Worm (Caenorhabditis elegans) whole organism, L1 larva: ENCODE data around the gene Y105C5B.17.

ENCODE experiments used
- C34B4.2 ChIP-seq: sonication (generic microtip); optimal IDR thresholded peaks from 2 replicates; lab custom pipeline; 2017; ENCODE audit warnings: mild to moderate bottlenecking, missing genetic modification characterization, missing compliant biosample characterization
- F16B12.6 ChIP-seq: fragments of 150-350 bp; optimal IDR thresholded peaks from 2 replicates; lab custom pipeline; 2014; ENCODE audit warnings: missing biosample characterization, missing genetic modification characterization
- aly-2 ChIP-seq: fragments of 150-350 bp; optimal IDR thresholded peaks from 2 replicates; lab custom pipeline; 2014; ENCODE audit warnings: missing biosample characterization, missing genetic modification characterization
- ama-1 ChIP-seq: fragments of 150-350 bp; optimal IDR thresholded peaks from 2 replicates; lab custom pipeline; 2014
- ceh-63 ChIP-seq: fragments of 200-800 bp; sonication (Bioruptor generic); optimal IDR thresholded peaks from 2 replicates; lab custom pipeline; 2018; ENCODE audit warnings: mild to moderate bottlenecking, missing genetic modification characterization, missing compliant biosample characterization
- ceh-8 ChIP-seq: fragments of 200-800 bp; sonication (Bioruptor generic); optimal IDR thresholded peaks from 2 replicates; lab custom pipeline; 2018; ENCODE audit warnings: mild to moderate bottlenecking, missing genetic modification characterization, moderate library complexity, missing compliant biosample characterization
- ceh-82 ChIP-seq, 3 experiments: fragments of 150-350 bp in 1 of 3; sonication (generic microtip) in 2 of 3; optimal IDR thresholded peaks; 2 replicates each; lab custom pipeline; 2014 to 2017; ENCODE audit warnings: missing biosample characterization in 3 of 3, missing genetic modification characterization in 3 of 3
- ceh-88 ChIP-seq: fragments of 200-800 bp; sonication (Bioruptor generic); IDR thresholded peaks from 2 replicates; pipeline ENCODE4 v1.3.6; 2022; ENCODE audit warnings: missing genetic modification characterization, missing compliant biosample characterization
- ces-1 ChIP-seq: fragments of 150-350 bp; optimal IDR thresholded peaks from 2 replicates; lab custom pipeline; 2014; ENCODE audit warnings: missing biosample characterization, missing genetic modification reagents, missing genetic modification characterization
- dpl-1 ChIP-seq, 3 experiments: fragments of 150-350 bp in 2 of 3; sonication (generic microtip) in 1 of 3; optimal IDR thresholded peaks; 2 replicates each; lab custom pipeline; 2014 to 2017; ENCODE audit warnings: missing biosample characterization in 3 of 3, missing genetic modification characterization in 3 of 3, missing genetic modification reagents in 3 of 3
- efl-1 ChIP-seq, 4 experiments: fragments of 150-350 bp; optimal IDR thresholded peaks in 3 of 4; peaks in 1 of 4; 1 replicate in 1 of 4; 2 replicates in 3 of 4; lab custom pipeline; 2014; ENCODE audit warnings: missing biosample characterization in 2 of 4, missing genetic modification characterization in 2 of 4, missing genetic modification reagents in 2 of 4
- efl-3 ChIP-seq: fragments of 200-800 bp; sonication (Bioruptor generic); optimal IDR thresholded peaks from 2 replicates; lab custom pipeline; 2018; ENCODE audit warnings: mild to moderate bottlenecking, missing genetic modification characterization, missing compliant biosample characterization
- egl-13 ChIP-seq: sonication (generic microtip); optimal IDR thresholded peaks from 2 replicates; lab custom pipeline; 2016; ENCODE audit warnings: missing genotype, missing genetic modification reagents, missing genetic modification characterization, missing compliant biosample characterization
- egl-27 ChIP-seq, 2 experiments: fragments of 150-350 bp in 1 of 2; sonication (generic microtip); optimal IDR thresholded peaks; 3 replicates each; lab custom pipeline; 2017 to 2018; ENCODE audit warnings: missing biosample characterization in 2 of 2, missing genetic modification characterization in 2 of 2, missing genetic modification reagents in 2 of 2
- elt-3 ChIP-seq, 6 experiments: fragments of 150-350 bp in 1 of 6; sonication (generic microtip); optimal IDR thresholded peaks; 2 replicates each; lab custom pipeline; 2017 to 2018; ENCODE audit warnings: missing biosample characterization in 6 of 6, missing genetic modification characterization in 6 of 6, inconsistent platforms in 1 of 6
- ets-5 ChIP-seq: fragments of 200-800 bp; sonication (Bioruptor generic); IDR thresholded peaks from 2 replicates; pipeline ENCODE4 v1.3.6; 2022; ENCODE audit warnings: missing genetic modification characterization, missing compliant biosample characterization
- fkh-8 ChIP-seq: sonication (generic microtip); optimal IDR thresholded peaks from 2 replicates; lab custom pipeline; 2016; ENCODE audit warnings: mild to moderate bottlenecking, missing genetic modification characterization, missing compliant biosample characterization
- grh-1 ChIP-seq: fragments of 200-800 bp; sonication (Bioruptor generic); IDR thresholded peaks from 2 replicates; pipeline ENCODE4 v1.3.6; 2022; ENCODE audit warnings: missing genetic modification reagents, missing genetic modification characterization, missing compliant biosample characterization
- hlh-17 ChIP-seq: fragments of 200-800 bp; sonication (Bioruptor generic); optimal IDR thresholded peaks from 2 replicates; lab custom pipeline; 2018; ENCODE audit warnings: missing genetic modification characterization, mild to moderate bottlenecking, missing compliant biosample characterization, moderate library complexity, borderline replicate concordance
- hlh-4 ChIP-seq: sonication (generic microtip); optimal IDR thresholded peaks from 2 replicates; lab custom pipeline; 2016; ENCODE audit warnings: mild to moderate bottlenecking, missing genetic modification characterization, missing compliant biosample characterization
- hpl-2 ChIP-seq: fragments of 150-350 bp; optimal IDR thresholded peaks from 2 replicates; lab custom pipeline; 2014; ENCODE audit warnings: missing biosample characterization, missing genetic modification reagents, missing genetic modification characterization
- lin-35 ChIP-seq, 2 experiments: fragments of 150-350 bp; optimal IDR thresholded peaks; 2 replicates each; lab custom pipeline; 2014; ENCODE audit warnings: missing biosample characterization in 2 of 2, missing genetic modification characterization in 2 of 2, missing genetic modification reagents in 2 of 2
- lin-39 ChIP-seq: fragments of 150-350 bp; optimal IDR thresholded peaks from 2 replicates; lab custom pipeline; 2014; ENCODE audit warnings: missing biosample characterization, missing genetic modification reagents, missing genetic modification characterization
- lir-3 ChIP-seq: sonication (generic microtip); optimal IDR thresholded peaks from 2 replicates; lab custom pipeline; 2016; ENCODE audit warnings: mild to moderate bottlenecking, missing genetic modification characterization, moderate library complexity, missing compliant biosample characterization; ENCODE audit not compliant: poor library complexity
- lsy-2 ChIP-seq, 2 experiments: fragments of 150-350 bp; optimal IDR thresholded peaks; 2 replicates each; lab custom pipeline; 2014; ENCODE audit warnings: missing biosample characterization in 2 of 2, missing genetic modification characterization in 2 of 2
- mdl-1 ChIP-seq, 2 experiments: fragments of 150-350 bp; optimal IDR thresholded peaks; 2 replicates each; lab custom pipeline; 2014 to 2017; ENCODE audit warnings: missing biosample characterization in 2 of 2, missing genetic modification characterization in 2 of 2, inconsistent platforms in 1 of 2
- mef-2 ChIP-seq: fragments of 150-350 bp; optimal IDR thresholded peaks from 2 replicates; lab custom pipeline; 2014; ENCODE audit warnings: missing biosample characterization, missing genetic modification characterization
- nhr-11 ChIP-seq: fragments of 150-350 bp; optimal IDR thresholded peaks from 2 replicates; lab custom pipeline; 2014; ENCODE audit warnings: missing biosample characterization, missing genetic modification characterization
- nhr-12 ChIP-seq: sonication (generic microtip); optimal IDR thresholded peaks from 2 replicates; lab custom pipeline; 2017; ENCODE audit warnings: missing biosample characterization, missing genetic modification characterization
- nhr-19 ChIP-seq: fragments of 200-800 bp; sonication (Bioruptor generic); conservative IDR thresholded peaks from 2 replicates; pipeline ENCODE4 v1.3.6; 2022; ENCODE audit warnings: missing genetic modification characterization, missing compliant biosample characterization
- nhr-20 ChIP-seq: sonication (generic microtip); optimal IDR thresholded peaks from 2 replicates; lab custom pipeline; 2016; ENCODE audit warnings: mild to moderate bottlenecking, missing genetic modification characterization, missing compliant biosample characterization
- nhr-28 ChIP-seq: fragments of 150-350 bp; optimal IDR thresholded peaks from 2 replicates; lab custom pipeline; 2014; ENCODE audit warnings: missing biosample characterization, missing genetic modification characterization
- nhr-76 ChIP-seq: sonication (generic microtip); optimal IDR thresholded peaks from 2 replicates; lab custom pipeline; 2017; ENCODE audit warnings: missing biosample characterization, missing genetic modification characterization
- nhr-84 ChIP-seq: sonication (generic microtip); optimal IDR thresholded peaks from 2 replicates; lab custom pipeline; 2017; ENCODE audit warnings: missing biosample characterization, missing genetic modification characterization
- nhr-85 ChIP-seq: sonication (generic microtip); peaks from one replicate; lab custom pipeline; 2016; ENCODE audit warnings: missing genetic modification characterization, inconsistent platforms, missing compliant biosample characterization
- pqm-1 ChIP-seq: sonication (generic microtip); optimal IDR thresholded peaks from 3 replicates; lab custom pipeline; 2017; ENCODE audit warnings: missing biosample characterization, missing genetic modification characterization
- rnt-1 ChIP-seq: sonication (generic microtip); optimal IDR thresholded peaks from 2 replicates; lab custom pipeline; 2016; ENCODE audit warnings: mild to moderate bottlenecking, missing genetic modification characterization, moderate library complexity, missing compliant biosample characterization
- snu-23 ChIP-seq: sonication (generic microtip); optimal IDR thresholded peaks from 2 replicates; lab custom pipeline; 2016; ENCODE audit warnings: missing genetic modification characterization, missing compliant biosample characterization
- sox-4 ChIP-seq: sonication (generic microtip); optimal IDR thresholded peaks from 2 replicates; lab custom pipeline; 2016; ENCODE audit warnings: missing genetic modification characterization, missing compliant biosample characterization
- sptf-1 ChIP-seq: fragments of 150-350 bp; optimal IDR thresholded peaks from 2 replicates; lab custom pipeline; 2014; ENCODE audit warnings: missing biosample characterization, missing genetic modification characterization
- tlp-1 ChIP-seq: fragments of 150-350 bp; optimal IDR thresholded peaks from 2 replicates; lab custom pipeline; 2014; ENCODE audit warnings: missing biosample characterization, missing genetic modification characterization
- unc-30 ChIP-seq: sonication (generic microtip); optimal IDR thresholded peaks from 2 replicates; lab custom pipeline; 2017; ENCODE audit warnings: missing biosample characterization, missing genetic modification characterization
- unc-86 ChIP-seq: sonication (generic microtip); optimal IDR thresholded peaks from 2 replicates; lab custom pipeline; 2016; ENCODE audit warnings: missing genetic modification characterization, missing compliant biosample characterization
- xbp-1 ChIP-seq: sonication (generic microtip); optimal IDR thresholded peaks from 2 replicates; lab custom pipeline; 2016; ENCODE audit warnings: missing genetic modification characterization, missing compliant biosample characterization
- zag-1 ChIP-seq: fragments of 150-350 bp; optimal IDR thresholded peaks from 2 replicates; lab custom pipeline; 2014; ENCODE audit warnings: missing biosample characterization, missing genetic modification characterization
- zip-4 ChIP-seq: fragments of 200-800 bp; sonication (Bioruptor generic); optimal IDR thresholded peaks from 2 replicates; lab custom pipeline; 2018; ENCODE audit warnings: mild to moderate bottlenecking, missing genetic modification characterization, moderate library complexity, missing compliant biosample characterization
- ztf-11 ChIP-seq, 2 experiments: sonication (generic microtip); optimal IDR thresholded peaks; 2 replicates each; lab custom pipeline; 2016 to 2017; ENCODE audit warnings: missing genetic modification characterization in 2 of 2, missing biosample characterization in 1 of 2, missing compliant biosample characterization in 1 of 2
- ztf-4 ChIP-seq: fragments of 150-350 bp; optimal IDR thresholded peaks from 2 replicates; lab custom pipeline; 2014; ENCODE audit warnings: missing biosample characterization, missing genetic modification characterization

Gene Y105C5B.17

ce11 chrIV:15930281-15930680, 32.6 kb upstream of the Y105C5B.17 start, which contains the start of gene Y105C5B.9 (continued):
- no peak for TF ChIP-seq fkh-8

- TF ChIP-seq nhr-84 (tag; lab: Kevin White, UChicago) = no peak
- no peak for TF ChIP-seq egl-13 (tag; lab: Kevin White, UChicago)
- no peak for TF ChIP-seq egl-27 (tag; optimal IDR thresholded peaks at IDR 0.05; lab: Kevin White, UChicago)
- no peak for TF ChIP-seq pqm-1 (tag; lab: Kevin White, UChicago)
- no peak for TF ChIP-seq snu-23 (GFP tag; lab: Kevin White, UChicago)
- no peak for TF ChIP-seq ceh-82 (tag; optimal IDR thresholded peaks at IDR 0.05; lab: Kevin White, UChicago)
- TF ChIP-seq elt-3 (tag; optimal IDR thresholded peaks at IDR 0.05; lab: Kevin White, UChicago) = no peak
- no peak for TF ChIP-seq lir-3
- TF ChIP-seq sptf-1 (tag; lab: Kevin White, UChicago) = no peak
- no peak for TF ChIP-seq unc-86
- TF ChIP-seq hpl-2 (GFP tag; lab: Kevin White, UChicago) = no peak
- no peak for TF ChIP-seq zag-1 (tag; lab: Kevin White, UChicago)
- TF ChIP-seq nhr-85 (tag; lab: Kevin White, UChicago) = no peak
Observed at ce11 chrIV:15930694-15931093, 32.2 kb upstream of the Y105C5B.17 start.

DNA sequence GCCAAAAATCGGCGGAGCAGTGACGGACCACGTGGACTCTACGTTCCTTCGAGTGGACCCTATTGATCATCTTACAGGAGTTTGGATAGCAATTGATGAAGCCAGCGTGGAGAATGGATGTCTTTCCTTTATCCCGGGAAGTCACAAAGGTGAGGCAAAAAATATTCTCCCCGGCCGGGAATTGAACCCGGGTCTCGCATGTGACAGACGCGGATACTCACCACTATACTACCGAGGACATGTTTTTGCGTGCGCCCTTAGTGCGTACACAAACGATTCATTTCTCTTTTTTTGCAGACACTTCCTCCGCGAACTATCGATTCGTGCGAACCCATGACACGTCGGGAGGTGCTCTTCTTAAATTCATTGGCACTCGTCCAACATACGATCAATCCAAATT, 31.7 kb upstream of the Y105C5B.17 start:
- TF ChIP-seq nhr-84 (tag; lab: Kevin White, UChicago) = no peak
- TF ChIP-seq dpl-1 (GFP tag; optimal IDR thresholded peaks at IDR 0.05; lab: Kevin White, UChicago) = no peak
- TF ChIP-seq xbp-1 = no peak
- TF ChIP-seq ztf-4 (tag; lab: Kevin White, UChicago) = no peak
- TF ChIP-seq ama-1 (lab: Kevin White, UChicago) = no peak
- no peak for TF ChIP-seq nhr-76 (tag; lab: Kevin White, UChicago)
- TF ChIP-seq lsy-2 (tag; optimal IDR thresholded peaks at IDR 0.05; lab: Kevin White, UChicago) = peak in 1 of 2 experiments; percentile 36
- TF ChIP-seq lir-3 = no peak
- TF ChIP-seq unc-30 (tag; lab: Kevin White, UChicago) = no peak
- TF ChIP-seq hlh-17 = no peak
- TF ChIP-seq ets-5 (GFP tag; lab: Robert Waterston, UW) = no peak
- no peak for TF ChIP-seq lin-39
- TF ChIP-seq hpl-2 (GFP tag; lab: Kevin White, UChicago) = no peak
- TF ChIP-seq efl-3 (GFP tag; lab: Kevin White, UChicago) = no peak
- no peak for TF ChIP-seq ceh-63 (GFP tag; lab: Kevin White, UChicago)
- TF ChIP-seq aly-2 (tag; lab: Kevin White, UChicago) = no peak
- peak; percentile 5 for TF ChIP-seq nhr-20 (tag; lab: Kevin White, UChicago)
- no peak for TF ChIP-seq F16B12.6 (tag; lab: Kevin White, UChicago)
- no peak for TF ChIP-seq sox-4 (tag; lab: Kevin White, UChicago)
- TF ChIP-seq lin-35 (GFP tag; optimal IDR thresholded peaks at IDR 0.05; lab: Kevin White, UChicago) = peak; percentile 25 to 55
- peak in 2 of 3 experiments; percentile 22 to 46 for TF ChIP-seq ceh-82 (tag; optimal IDR thresholded peaks at IDR 0.05; lab: Kevin White, UChicago)
- no peak for TF ChIP-seq mef-2 (tag; lab: Kevin White, UChicago)
- TF ChIP-seq tlp-1 (tag; lab: Kevin White, UChicago) = no peak
- no peak for TF ChIP-seq ces-1 (GFP tag; lab: Kevin White, UChicago)
- no peak for TF ChIP-seq ceh-8 (GFP tag; lab: Kevin White, UChicago)
- no peak for TF ChIP-seq pqm-1 (tag; lab: Kevin White, UChicago)
- TF ChIP-seq nhr-11 (tag; lab: Kevin White, UChicago) = no peak
- TF ChIP-seq efl-1 (optimal IDR thresholded peaks at IDR 0.05; lab: Kevin White, UChicago) = peak in 1 of 2 experiments; percentile 39
- TF ChIP-seq efl-1 (GFP tag; optimal IDR thresholded peaks at IDR 0.05 in 1 of 2; lab: Kevin White, UChicago) = peak in 1 of 2 experiments; percentile 88
- no peak for TF ChIP-seq grh-1 (GFP tag; lab: Robert Waterston, UW)
- no peak for TF ChIP-seq zip-4
- TF ChIP-seq hlh-4 (tag; lab: Kevin White, UChicago) = no peak
- no peak for TF ChIP-seq nhr-12 (tag; lab: Kevin White, UChicago)
- no peak for TF ChIP-seq ztf-11 (tag; optimal IDR thresholded peaks at IDR 0.05; lab: Kevin White, UChicago)
- TF ChIP-seq snu-23 (GFP tag; lab: Kevin White, UChicago) = peak; percentile 45
- peak in 1 of 2 experiments; percentile 37 for TF ChIP-seq mdl-1 (tag; optimal IDR thresholded peaks at IDR 0.05; lab: Kevin White, UChicago)
- TF ChIP-seq C34B4.2 (tag; lab: Kevin White, UChicago) = no peak
- TF ChIP-seq unc-86 = no peak
- TF ChIP-seq egl-13 (tag; lab: Kevin White, UChicago) = no peak
- TF ChIP-seq egl-27 (tag; optimal IDR thresholded peaks at IDR 0.05; lab: Kevin White, UChicago) = no peak
- peak; percentile 54 for TF ChIP-seq rnt-1 (tag; lab: Kevin White, UChicago)
- peak; percentile 51 for TF ChIP-seq nhr-19 (GFP tag; lab: Robert Waterston, UW)
- TF ChIP-seq nhr-28 (tag; lab: Kevin White, UChicago) = no peak
- TF ChIP-seq ceh-88 (GFP tag; lab: Robert Waterston, UW) = no peak
